Worm (Caenorhabditis elegans) whole organism, L1 larva: ENCODE data around the gene Y39B6A.33.

Experiments
- hpl-2 ChIP-seq: fragments of 150-350 bp; optimal IDR thresholded peaks from 2 replicates; lab custom pipeline; 2014; ENCODE audit warnings: missing biosample characterization, missing genetic modification reagents, missing genetic modification characterization
- irx-1 ChIP-seq: sonication (generic microtip); optimal IDR thresholded peaks from 2 replicates; lab custom pipeline; 2016; ENCODE audit warnings: missing genetic modification characterization, missing compliant biosample characterization
- mep-1 ChIP-seq: fragments of 150-350 bp; optimal IDR thresholded peaks from 2 replicates; lab custom pipeline; 2014; ENCODE audit warnings: missing biosample characterization, missing genetic modification characterization

DNA sequence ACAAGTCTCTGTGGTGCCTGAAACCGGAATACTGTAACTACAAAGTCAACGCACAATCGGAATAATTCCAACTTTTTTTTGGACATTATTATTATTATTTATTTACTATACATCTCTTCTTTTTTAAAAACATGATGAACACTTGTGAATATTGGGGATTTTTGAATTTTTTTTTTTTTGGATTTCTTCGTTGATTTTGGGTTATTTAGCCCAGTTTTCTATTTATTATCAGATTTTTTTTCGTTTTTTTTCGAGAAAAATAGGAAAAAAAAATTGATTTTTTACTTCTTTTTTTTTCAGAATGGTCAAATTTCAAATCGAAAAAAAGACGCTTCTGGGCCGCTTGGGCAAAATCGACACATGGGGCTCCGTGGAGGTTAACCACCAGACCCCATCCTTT, 3.7 kb upstream of the Y39B6A.33 start, which contains the start of gene tgt-2:
- TF ChIP-seq mep-1 (tag; lab: Kevin White, UChicago) (no peak), irx-1 (tag; lab: Kevin White, UChicago) (no peak), hpl-2 (GFP tag; lab: Kevin White, UChicago) (no peak)
